Fruit fly (Drosophila melanogaster) whole organism, prepupa: ENCODE measurements around the gene CG17648.

Source experiments
- CG10669 ChIP-seq: fragments of 200-800 bp; sonication (Bioruptor generic); optimal IDR thresholded peaks from 3 replicates; lab custom pipeline; 2018; ENCODE audit warnings: missing biosample characterization, mild to moderate bottlenecking, missing genetic modification characterization, moderate library complexity
- CG11294 ChIP-seq: fragments of 200-800 bp; sonication (Bioruptor generic); IDR thresholded peaks from 2 replicates; pipeline ENCODE4 v1.3.6; 2022; ENCODE audit warnings: missing biosample characterization, missing genetic modification characterization
- CG1621 ChIP-seq: fragments of 200-800 bp; sonication (Bioruptor generic); optimal IDR thresholded peaks from 3 replicates; lab custom pipeline; 2018; ENCODE audit warnings: missing biosample characterization, mild to moderate bottlenecking, missing genetic modification characterization
- CG16779 ChIP-seq: fragments of 200-800 bp; sonication (Bioruptor generic); optimal IDR thresholded peaks from 3 replicates; lab custom pipeline; 2017; ENCODE audit warnings: missing biosample characterization, mild to moderate bottlenecking, missing genetic modification characterization
- CG3032 ChIP-seq: fragments of 200-800 bp; optimal IDR thresholded peaks from 2 replicates; lab custom pipeline; 2019; ENCODE audit warnings: missing biosample characterization, mild to moderate bottlenecking, missing genetic modification characterization, moderate library complexity
- CG32006 ChIP-seq: fragments of 200-800 bp; sonication (Bioruptor generic); optimal IDR thresholded peaks from 3 replicates; lab custom pipeline; 2017; ENCODE audit warnings: missing biosample characterization, mild to moderate bottlenecking, missing genetic modification characterization
- CG34406 ChIP-seq: fragments of 200-800 bp; sonication (Bioruptor generic); optimal IDR thresholded peaks from 3 replicates; lab custom pipeline; 2016; ENCODE audit warnings: missing biosample characterization, missing genetic modification characterization
- CG3919 ChIP-seq: fragments of 200-800 bp; sonication (Bioruptor generic); optimal IDR thresholded peaks from 3 replicates; lab custom pipeline; 2016; ENCODE audit warnings: missing biosample characterization, missing genetic modification characterization
- CG4318 ChIP-seq: fragments of 200-800 bp; sonication (Bioruptor generic); optimal IDR thresholded peaks from 3 replicates; lab custom pipeline; 2017; ENCODE audit warnings: missing biosample characterization, mild to moderate bottlenecking, missing genetic modification characterization
- CG6276 ChIP-seq: fragments of 200-800 bp; sonication (Bioruptor generic); optimal IDR thresholded peaks from 2 replicates; lab custom pipeline; 2017; ENCODE audit warnings: missing biosample characterization, mild to moderate bottlenecking, missing genetic modification characterization
- CG6792 ChIP-seq: fragments of 200-800 bp; sonication (Bioruptor generic); optimal IDR thresholded peaks from 3 replicates; lab custom pipeline; 2016; ENCODE audit warnings: missing biosample characterization, missing genetic modification characterization
- CG6854 ChIP-seq: fragments of 200-800 bp; sonication (Bioruptor generic); optimal IDR thresholded peaks from 2 replicates; lab custom pipeline; 2017; ENCODE audit warnings: missing biosample characterization, mild to moderate bottlenecking, missing genetic modification characterization
- CG8119 ChIP-seq: fragments of 200-800 bp; sonication (Bioruptor generic); IDR thresholded peaks from 3 replicates; pipeline ENCODE4 v1.3.6; 2022; ENCODE audit warnings: missing biosample characterization, missing genetic modification characterization
- CG8319 ChIP-seq: fragments of 200-800 bp; sonication (Bioruptor generic); optimal IDR thresholded peaks from 3 replicates; lab custom pipeline; 2016; ENCODE audit warnings: missing biosample characterization, missing genetic modification characterization
- CG8632 ChIP-seq: fragments of 200-800 bp; sonication (Bioruptor generic); optimal IDR thresholded peaks from 3 replicates; lab custom pipeline; 2016; ENCODE audit warnings: missing biosample characterization, missing genetic modification characterization
- CG9139 ChIP-seq: fragments of 200-800 bp; sonication (Bioruptor generic); optimal IDR thresholded peaks from 3 replicates; lab custom pipeline; 2017; ENCODE audit warnings: missing biosample characterization, mild to moderate bottlenecking, missing genetic modification characterization
- Eip75B ChIP-seq: fragments of 200-800 bp; sonication (Bioruptor generic); optimal IDR thresholded peaks from 3 replicates; lab custom pipeline; 2016; ENCODE audit warnings: missing biosample characterization, missing genetic modification characterization
- Eip78C ChIP-seq: fragments of 200-800 bp; sonication (Bioruptor generic); peaks from one replicate; lab custom pipeline; 2016; ENCODE audit warnings: missing biosample characterization, missing genetic modification characterization
- Eip93F ChIP-seq: fragments of 200-800 bp; sonication (Bioruptor generic); optimal IDR thresholded peaks from 2 replicates; lab custom pipeline; 2016; ENCODE audit warnings: missing biosample characterization, mild to moderate bottlenecking, missing genetic modification characterization
- Ets21C ChIP-seq: fragments of 200-800 bp; sonication (Bioruptor generic); optimal IDR thresholded peaks from 3 replicates; lab custom pipeline; 2016; ENCODE audit warnings: missing biosample characterization, missing genetic modification characterization
- Gug ChIP-seq: fragments of 200-800 bp; sonication (Bioruptor generic); IDR thresholded peaks from 2 replicates; pipeline ENCODE4 v1.3.6; 2022; ENCODE audit warnings: missing biosample characterization, missing genetic modification characterization
- Hr38 ChIP-seq: sonication (Bioruptor generic); optimal IDR thresholded peaks from 2 replicates; lab custom pipeline; 2016; ENCODE audit warnings: missing biosample characterization, missing genetic modification characterization
- Hr39 ChIP-seq: fragments of 200-800 bp; sonication (Bioruptor generic); optimal IDR thresholded peaks from 2 replicates; lab custom pipeline; 2016; ENCODE audit warnings: missing biosample characterization, missing genetic modification characterization
- Hr4 ChIP-seq: fragments of 200-800 bp; sonication (Bioruptor generic); optimal IDR thresholded peaks from 3 replicates; lab custom pipeline; 2016; ENCODE audit warnings: missing biosample characterization, missing genetic modification characterization
- Lpt ChIP-seq: fragments of 200-800 bp; sonication (Bioruptor generic); optimal IDR thresholded peaks from 3 replicates; lab custom pipeline; 2016; ENCODE audit warnings: missing biosample characterization, missing genetic modification characterization
- Met ChIP-seq: fragments of 200-800 bp; sonication (Bioruptor generic); optimal IDR thresholded peaks from 3 replicates; lab custom pipeline; 2016; ENCODE audit warnings: missing biosample characterization, missing genetic modification characterization
- OdsH ChIP-seq: fragments of 200-800 bp; sonication (Bioruptor generic); optimal IDR thresholded peaks from 3 replicates; lab custom pipeline; 2016; ENCODE audit warnings: missing biosample characterization, missing genetic modification characterization
- Smox ChIP-seq: fragments of 200-800 bp; sonication (Bioruptor generic); optimal IDR thresholded peaks from 3 replicates; lab custom pipeline; 2016; ENCODE audit warnings: missing biosample characterization, missing genetic modification characterization
- Sox102F ChIP-seq: fragments of 200-800 bp; sonication (Bioruptor generic); optimal IDR thresholded peaks from 2 replicates; lab custom pipeline; 2016; ENCODE audit warnings: missing biosample characterization, mild to moderate bottlenecking, missing genetic modification characterization
- Sox14 ChIP-seq: fragments of 200-800 bp; sonication (Bioruptor generic); optimal IDR thresholded peaks from 3 replicates; lab custom pipeline; 2016; ENCODE audit warnings: missing biosample characterization, missing genetic modification characterization
- Sox15 ChIP-seq: fragments of 200-800 bp; sonication (Bioruptor generic); optimal IDR thresholded peaks from 3 replicates; lab custom pipeline; 2016; ENCODE audit warnings: missing biosample characterization, missing genetic modification characterization
- acj6 ChIP-seq: fragments of 200-800 bp; sonication (Bioruptor generic); optimal IDR thresholded peaks from 3 replicates; lab custom pipeline; 2016; ENCODE audit warnings: missing biosample characterization, missing genetic modification characterization
- dsx ChIP-seq: fragments of 200-800 bp; optimal IDR thresholded peaks from 3 replicates; lab custom pipeline; 2019; ENCODE audit warnings: missing biosample characterization, mild to moderate bottlenecking, missing genetic modification characterization, moderate library complexity; ENCODE audit not compliant: poor library complexity, severe bottlenecking
- eg ChIP-seq: fragments of 200-800 bp; sonication (Bioruptor generic); IDR thresholded peaks from 3 replicates; pipeline ENCODE4 v1.3.6; 2022; ENCODE audit warnings: missing biosample characterization, missing genetic modification characterization
- esn ChIP-seq: fragments of 200-800 bp; sonication (Bioruptor generic); optimal IDR thresholded peaks from 2 replicates; lab custom pipeline; 2016; ENCODE audit warnings: missing biosample characterization, mild to moderate bottlenecking, missing genetic modification characterization, moderate library complexity
- fd59A ChIP-seq: fragments of 200-800 bp; sonication (Bioruptor generic); optimal IDR thresholded peaks from 2 replicates; lab custom pipeline; 2017; ENCODE audit warnings: missing biosample characterization, mild to moderate bottlenecking, missing genetic modification characterization, missing genetic modification reagents
- fkh ChIP-seq: fragments of 200-800 bp; sonication (Bioruptor generic); optimal IDR thresholded peaks from 3 replicates; lab custom pipeline; 2017; ENCODE audit warnings: missing biosample characterization, mild to moderate bottlenecking, missing genetic modification characterization, moderate library complexity
- lz ChIP-seq: fragments of 200-800 bp; sonication (Bioruptor generic); optimal IDR thresholded peaks from 3 replicates; lab custom pipeline; 2016; ENCODE audit warnings: missing biosample characterization, missing genetic modification characterization
- net ChIP-seq: fragments of 200-800 bp; sonication (Bioruptor generic); optimal IDR thresholded peaks from 3 replicates; lab custom pipeline; 2016; ENCODE audit warnings: missing biosample characterization, missing genetic modification characterization
- pdm3 ChIP-seq: fragments of 200-800 bp; sonication (Bioruptor generic); optimal IDR thresholded peaks from 3 replicates; lab custom pipeline; 2016; ENCODE audit warnings: missing biosample characterization, missing genetic modification characterization
- spab ChIP-seq: fragments of 200-800 bp; sonication (Bioruptor generic); optimal IDR thresholded peaks from 2 replicates; lab custom pipeline; 2017; ENCODE audit warnings: missing biosample characterization, mild to moderate bottlenecking, missing genetic modification characterization, missing genetic modification reagents
- ss ChIP-seq, 2 experiments: fragments of 200-800 bp; sonication (Bioruptor generic); optimal IDR thresholded peaks; 2 replicates in 1 of 2; 3 replicates in 1 of 2; lab custom pipeline; 2017 to 2018; ENCODE audit warnings: mild to moderate bottlenecking in 2 of 2, missing biosample characterization in 2 of 2, missing genetic modification characterization in 2 of 2, moderate library complexity in 1 of 2
- svp ChIP-seq: fragments of 200-800 bp; sonication (Bioruptor generic); peaks from one replicate; lab custom pipeline; 2016; ENCODE audit warnings: missing biosample characterization, missing genetic modification characterization
- topi ChIP-seq: fragments of 200-800 bp; sonication (Bioruptor generic); optimal IDR thresholded peaks from 3 replicates; lab custom pipeline; 2016; ENCODE audit warnings: missing biosample characterization, missing genetic modification characterization
- vri ChIP-seq: fragments of 200-800 bp; sonication (Bioruptor generic); optimal IDR thresholded peaks from 3 replicates; lab custom pipeline; 2016; ENCODE audit warnings: missing biosample characterization, mild to moderate bottlenecking, missing genetic modification characterization

The CG17648 gene

dm6 chr2L:1723135-1723936 lies 28.8 kb upstream of the CG17648 start (continued):
- no peak for TF ChIP-seq CG6792 (GFP tag; lab: Kevin White, UChicago)
- no peak for TF ChIP-seq spab (GFP tag; lab: Kevin White, UChicago)
- no peak for TF ChIP-seq CG8119 (GFP tag; lab: Robert Waterston, UW)
- no peak for TF ChIP-seq Sox15 (GFP tag; lab: Kevin White, UChicago)
- TF ChIP-seq ss (GFP tag; optimal IDR thresholded peaks at IDR 0.05; lab: Kevin White, UChicago) = peak in 1 of 2 experiments; percentile 22
- 0 out of 3 replicates have a peak, but pooled peaks have one; percentile 27 for TF ChIP-seq eg
- TF ChIP-seq fd59A (GFP tag; lab: Kevin White, UChicago) = no peak
- TF ChIP-seq CG16779 = no peak
- TF ChIP-seq Hr4 (GFP tag; lab: Kevin White, UChicago) = peak; percentile 0
- TF ChIP-seq CG34406 (GFP tag; lab: Kevin White, UChicago) = no peak
- peak; percentile 19 for TF ChIP-seq CG10669
- TF ChIP-seq Hr39 (GFP tag; lab: Kevin White, UChicago) = peak; percentile 2
- no peak for TF ChIP-seq Gug (GFP tag; lab: Robert Waterston, UW)
- TF ChIP-seq Smox (GFP tag; lab: Kevin White, UChicago) = no peak
- no peak for TF ChIP-seq Eip93F (GFP tag; lab: Kevin White, UChicago)
- no peak for TF ChIP-seq net
- no peak for TF ChIP-seq Met
- TF ChIP-seq lz (GFP tag; lab: Kevin White, UChicago) = no peak
- no peak for TF ChIP-seq topi (GFP tag; lab: Kevin White, UChicago)
- no peak for TF ChIP-seq CG8632 (GFP tag; lab: Kevin White, UChicago)
- peak; percentile 77 for TF ChIP-seq Eip78C (GFP tag; lab: Kevin White, UChicago)
- TF ChIP-seq acj6 (GFP tag; lab: Kevin White, UChicago) = no peak
- no peak for TF ChIP-seq Hr38 (GFP tag; lab: Kevin White, UChicago)
- peak; percentile 46 for TF ChIP-seq CG3919
- TF ChIP-seq CG6276 = no peak
- TF ChIP-seq Lpt (GFP tag; lab: Kevin White, UChicago) = no peak
- peak; percentile 2 for TF ChIP-seq CG32006 (GFP tag; lab: Kevin White, UChicago)
- no peak for TF ChIP-seq Ets21C (GFP tag; lab: Kevin White, UChicago)
- TF ChIP-seq esn (GFP tag; lab: Kevin White, UChicago) = peak; percentile 37
- peak; percentile 20 for TF ChIP-seq vri (GFP tag; lab: Kevin White, UChicago)
- TF ChIP-seq CG1621 (tag; lab: Kevin White, UChicago) = peak; percentile 14
- no peak for TF ChIP-seq CG6854 (GFP tag; lab: Kevin White, UChicago)
- peak; percentile 33 for TF ChIP-seq dsx (GFP tag; lab: Kevin White, UChicago)
- peak; percentile 71 for TF ChIP-seq svp (GFP tag; lab: Kevin White, UChicago)
- peak; percentile 16 for TF ChIP-seq fkh (GFP tag; lab: Kevin White, UChicago)
- TF ChIP-seq CG9139 (GFP tag; lab: Kevin White, UChicago) = no peak
- TF ChIP-seq CG4318 (GFP tag; lab: Kevin White, UChicago) = no peak

- TF ChIP-seq pdm3 (GFP tag; lab: Kevin White, UChicago) = no peak
- TF ChIP-seq Eip75B = no peak
- TF ChIP-seq Gug (GFP tag; lab: Robert Waterston, UW) = no peak
- peak; percentile 76 for TF ChIP-seq svp (GFP tag; lab: Kevin White, UChicago)
- TF ChIP-seq CG16779 = peak; percentile 24
- peak; percentile 46 for TF ChIP-seq Eip78C (GFP tag; lab: Kevin White, UChicago)
- peak; percentile 26 for TF ChIP-seq dsx (GFP tag; lab: Kevin White, UChicago)
- no peak for TF ChIP-seq Hr38 (GFP tag; lab: Kevin White, UChicago)
- TF ChIP-seq Sox102F (GFP tag; lab: Kevin White, UChicago) = no peak
- TF ChIP-seq Sox14 (GFP tag; lab: Kevin White, UChicago) = peak; percentile 25
- peak; percentile 32 for TF ChIP-seq lz (GFP tag; lab: Kevin White, UChicago)
- TF ChIP-seq vri (GFP tag; lab: Kevin White, UChicago) = peak; percentile 76
- no peak for TF ChIP-seq CG34406 (GFP tag; lab: Kevin White, UChicago)
- no peak for TF ChIP-seq CG4318 (GFP tag; lab: Kevin White, UChicago)
- TF ChIP-seq CG8632 (GFP tag; lab: Kevin White, UChicago) = no peak
- no peak for TF ChIP-seq Hr39 (GFP tag; lab: Kevin White, UChicago)
- no peak for TF ChIP-seq CG1621 (tag; lab: Kevin White, UChicago)
- no peak for TF ChIP-seq net
- no peak for TF ChIP-seq CG8119 (GFP tag; lab: Robert Waterston, UW)
- TF ChIP-seq Hr4 (GFP tag; lab: Kevin White, UChicago) = no peak
- no peak for TF ChIP-seq CG3032 (tag; lab: Kevin White, UChicago)
- no peak for TF ChIP-seq CG32006 (GFP tag; lab: Kevin White, UChicago)
- no peak for TF ChIP-seq ss (GFP tag; optimal IDR thresholded peaks at IDR 0.05; lab: Kevin White, UChicago)
- TF ChIP-seq CG8319 (GFP tag; lab: Kevin White, UChicago) = no peak
- no peak for TF ChIP-seq OdsH (GFP tag; lab: Kevin White, UChicago)
- TF ChIP-seq CG11294 (GFP tag; lab: Robert Waterston, UW) = no peak
Observed at dm6 chr2L:1723937-1724591, 28.0 kb upstream of the CG17648 start, which contains the start of gene Rim2. TSS of gene Rim2 (minus strand) at chr2L:1724388.
